Fruit fly (Drosophila melanogaster) whole organism, pupa: ENCODE results near the gene TwdlZ.

Experiments used
- CG12605 ChIP-seq: fragments of 200-800 bp; sonication (Bioruptor generic); IDR thresholded peaks from 2 replicates; pipeline ENCODE4 v1.3.6; 2022; ENCODE audit warnings: missing biosample characterization, missing genetic modification characterization
- CG13204 ChIP-seq: fragments of 200-800 bp; sonication (Bioruptor generic); optimal IDR thresholded peaks from 2 replicates; lab custom pipeline; 2018; ENCODE audit warnings: missing biosample characterization, mild to moderate bottlenecking, missing genetic modification characterization, moderate library complexity
- CG15710 ChIP-seq: fragments of 200-800 bp; sonication (Bioruptor generic); optimal IDR thresholded peaks from 2 replicates; lab custom pipeline; 2018; ENCODE audit warnings: missing biosample characterization, mild to moderate bottlenecking, missing genetic modification characterization, moderate library complexity
- CG17806 ChIP-seq: fragments of 200-800 bp; sonication (Bioruptor generic); optimal IDR thresholded peaks from 2 replicates; lab custom pipeline; 2018; ENCODE audit warnings: missing biosample characterization, mild to moderate bottlenecking, missing genetic modification characterization, moderate library complexity
- CG32121 ChIP-seq: fragments of 200-800 bp; sonication (Bioruptor generic); IDR thresholded peaks from 2 replicates; pipeline ENCODE4 v1.3.6; 2022; ENCODE audit warnings: missing biosample characterization, missing genetic modification characterization
- CG8301 ChIP-seq: fragments of 200-800 bp; sonication (Bioruptor generic); optimal IDR thresholded peaks from 2 replicates; lab custom pipeline; 2018; ENCODE audit warnings: missing biosample characterization, mild to moderate bottlenecking, missing genetic modification characterization
- CG9948 ChIP-seq: fragments of 200-800 bp; sonication (Bioruptor generic); optimal IDR thresholded peaks from 2 replicates; lab custom pipeline; 2018; ENCODE audit warnings: missing biosample characterization, mild to moderate bottlenecking, missing genetic modification characterization, moderate library complexity
- Ets98B ChIP-seq: fragments of 200-800 bp; sonication (Bioruptor generic); IDR thresholded peaks from 2 replicates; pipeline ENCODE4 v1.3.6; 2022; ENCODE audit warnings: missing biosample characterization, missing genetic modification characterization
- fd96Ca ChIP-seq: fragments of 200-800 bp; sonication (Bioruptor generic); IDR thresholded peaks from 3 replicates; pipeline ENCODE4 v1.3.6; 2022; ENCODE audit warnings: missing biosample characterization, missing genetic modification characterization

DNA sequence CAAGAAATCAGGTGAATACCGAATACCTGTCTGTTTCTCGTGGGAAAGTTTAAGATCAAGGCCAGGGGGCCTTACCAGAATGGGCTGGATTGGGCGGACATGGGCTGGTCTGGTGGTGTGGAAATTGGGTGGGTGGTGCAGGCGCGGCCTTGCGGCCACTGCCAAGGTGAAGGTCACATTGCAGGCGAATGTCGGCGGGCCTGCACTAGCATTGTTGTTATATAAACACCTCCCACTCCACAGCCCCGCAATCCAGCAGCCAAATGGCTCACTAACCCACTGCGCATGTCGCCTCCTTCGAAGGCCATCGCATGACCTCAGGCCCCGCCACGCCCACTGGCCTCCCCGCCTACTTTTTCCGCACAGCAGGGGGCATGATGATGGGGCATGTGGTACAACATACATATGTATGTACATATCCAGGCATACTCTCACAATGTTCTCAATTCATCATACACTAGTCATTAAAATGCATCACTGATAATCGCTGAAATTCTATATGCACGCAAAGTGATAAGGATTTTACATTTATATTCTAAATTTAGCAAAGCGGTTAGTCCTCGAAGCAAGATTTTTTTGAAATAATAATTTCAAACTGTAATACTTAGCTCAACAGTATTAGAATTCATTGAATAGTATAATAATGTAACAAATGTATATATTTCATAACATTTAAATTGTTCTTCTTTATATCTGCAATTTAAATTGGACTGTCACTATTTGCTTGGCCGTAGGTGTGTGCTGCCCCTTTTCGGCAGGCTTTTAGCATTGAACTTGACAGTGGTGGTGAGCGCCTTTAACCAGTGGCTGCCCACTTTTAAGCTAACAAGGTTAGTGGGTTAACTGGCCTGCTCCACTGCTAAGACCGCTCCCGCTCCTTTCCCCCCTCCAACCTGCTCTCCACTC lies 41.1 kb upstream of the TwdlZ start:
- TF ChIP-seq fd96Ca (GFP tag; lab: Robert Waterston, UW) (no peak), Ets98B (GFP tag; lab: Robert Waterston, UW) (no peak), CG8301 (tag; lab: Kevin White, UChicago) (peak; percentile 39), CG15710 (tag; lab: Kevin White, UChicago) (no peak), CG9948 (tag; lab: Kevin White, UChicago) (no peak), CG17806 (tag; lab: Kevin White, UChicago) (no peak), CG13204 (GFP tag; lab: Kevin White, UChicago) (no peak), CG32121 (GFP tag; lab: Robert Waterston, UW) (no peak), CG12605 (GFP tag; lab: Robert Waterston, UW) (no peak)
